Worm (Caenorhabditis elegans) whole organism, young adult: Measurements from ENCODE around the gene gop-1.

Experiments used
- F23B12.7 ChIP-seq: sonication (generic microtip); optimal IDR thresholded peaks from 2 replicates; lab custom pipeline; 2017; ENCODE audit warnings: missing genetic modification characterization, mild to moderate bottlenecking, missing compliant biosample characterization, antibody characterized with exemption, moderate library complexity; ENCODE audit not compliant: insufficient read depth
- Y53F4B.3 ChIP-seq: fragments of 200-800 bp; sonication (Bioruptor generic); IDR thresholded peaks from 2 replicates; pipeline ENCODE4 v1.3.6; 2022; ENCODE audit warnings: missing genetic modification reagents, missing genetic modification characterization, missing compliant biosample characterization
- Y56A3A.18 ChIP-seq: fragments of 200-800 bp; sonication (Bioruptor generic); IDR thresholded peaks from 2 replicates; pipeline ENCODE4 v1.3.6; 2022; ENCODE audit warnings: missing genetic modification reagents, missing genetic modification characterization, missing compliant biosample characterization
- Y79H2A.3 ChIP-seq: fragments of 200-800 bp; sonication (Bioruptor generic); conservative IDR thresholded peaks from 2 replicates; pipeline ENCODE4 v1.3.6; 2022; ENCODE audit warnings: missing genetic modification reagents, missing genetic modification characterization, missing compliant biosample characterization
- Y95B8A.8 ChIP-seq: fragments of 200-800 bp; sonication (Bioruptor generic); IDR thresholded peaks from 2 replicates; pipeline ENCODE4 v1.3.6; 2022; ENCODE audit warnings: missing genetic modification reagents, missing genetic modification characterization, missing compliant biosample characterization
- ZK185.1 ChIP-seq: sonication (generic microtip); optimal IDR thresholded peaks from 2 replicates; lab custom pipeline; 2016; ENCODE audit warnings: mild to moderate bottlenecking, missing genetic modification characterization, missing compliant biosample characterization; ENCODE audit not compliant: poor library complexity, severe bottlenecking
- ama-1 ChIP-seq, 3 experiments: fragments of 150-350 bp in 1 of 3; sonication (generic microtip) in 2 of 3; optimal IDR thresholded peaks; 2 replicates each; lab custom pipeline; 2014 to 2018; ENCODE audit warnings: missing biosample characterization in 2 of 3, missing genetic modification characterization in 2 of 3, missing genetic modification reagents in 2 of 3
- ceh-100 ChIP-seq: fragments of 200-800 bp; sonication (Bioruptor generic); IDR thresholded peaks from 2 replicates; pipeline ENCODE4 v1.3.6; 2022; ENCODE audit warnings: missing genetic modification reagents, missing genetic modification characterization, missing compliant biosample characterization
- ceh-27 ChIP-seq: fragments of 200-800 bp; sonication (Bioruptor generic); optimal IDR thresholded peaks from 2 replicates; lab custom pipeline; 2018; ENCODE audit warnings: mild to moderate bottlenecking, missing genetic modification characterization, moderate library complexity, missing compliant biosample characterization
- ceh-58 ChIP-seq: fragments of 200-800 bp; sonication (Bioruptor generic); IDR thresholded peaks from 2 replicates; pipeline ENCODE4 v1.3.6; 2022; ENCODE audit warnings: missing genetic modification characterization, missing compliant biosample characterization
- die-1 ChIP-seq: sonication (generic microtip); optimal IDR thresholded peaks from 2 replicates; lab custom pipeline; 2016; ENCODE audit warnings: missing genotype, mild to moderate bottlenecking, missing genetic modification characterization, missing compliant biosample characterization
- egrh-3 ChIP-seq: fragments of 200-800 bp; sonication (Bioruptor generic); IDR thresholded peaks from 2 replicates; pipeline ENCODE4 v1.3.6; 2022; ENCODE audit warnings: missing genetic modification reagents, missing genetic modification characterization, missing compliant biosample characterization
- him-1 ChIP-seq: sonication (generic microtip); optimal IDR thresholded peaks from 2 replicates; lab custom pipeline; 2016; ENCODE audit warnings: missing genotype, missing genetic modification reagents, missing genetic modification characterization, missing compliant biosample characterization
- hmg-1.2 ChIP-seq: fragments of 200-800 bp; sonication (Bioruptor generic); IDR thresholded peaks from 2 replicates; pipeline ENCODE4 v1.3.6; 2022; ENCODE audit warnings: missing genetic modification reagents, missing genetic modification characterization, missing compliant biosample characterization
- hrde-1 ChIP-seq: sonication (generic microtip); optimal IDR thresholded peaks from 2 replicates; lab custom pipeline; 2016; ENCODE audit warnings: missing genetic modification characterization, mild to moderate bottlenecking, missing compliant biosample characterization, moderate library complexity, missing genotype, missing genetic modification reagents, borderline replicate concordance
- lag-1 ChIP-seq: fragments of 200-800 bp; sonication (Bioruptor generic); IDR thresholded peaks from 2 replicates; pipeline ENCODE4 v1.3.6; 2022; ENCODE audit warnings: missing genetic modification reagents, missing genetic modification characterization, missing compliant biosample characterization
- let-607 ChIP-seq, 2 experiments: fragments of 200-800 bp in 1 of 2; sonication (Bioruptor generic) in 1 of 2; sonication (generic microtip) in 1 of 2; optimal IDR thresholded peaks; 2 replicates each; lab custom pipeline; 2016 to 2018; ENCODE audit warnings: mild to moderate bottlenecking in 2 of 2, missing compliant biosample characterization in 2 of 2, missing genetic modification characterization in 2 of 2, moderate library complexity in 2 of 2, missing genotype in 1 of 2
- lin-35 ChIP-seq, 3 experiments: fragments of 150-350 bp in 2 of 3; sonication (generic microtip) in 1 of 3; optimal IDR thresholded peaks; 2 replicates each; lab custom pipeline; 2014 to 2018; ENCODE audit warnings: missing biosample characterization in 3 of 3, missing genetic modification characterization in 3 of 3, missing genetic modification reagents in 3 of 3
- lir-1 ChIP-seq: fragments of 200-800 bp; sonication (Bioruptor generic); conservative IDR thresholded peaks from 2 replicates; pipeline ENCODE4 v1.3.6; 2022; ENCODE audit warnings: missing genetic modification reagents, missing genetic modification characterization, missing compliant biosample characterization
- lsl-1 ChIP-seq: fragments of 200-800 bp; sonication (Bioruptor generic); optimal IDR thresholded peaks from 2 replicates; lab custom pipeline; 2018; ENCODE audit warnings: mild to moderate bottlenecking, missing genetic modification characterization, moderate library complexity, missing compliant biosample characterization
- lsy-27 ChIP-seq: sonication (generic microtip); optimal IDR thresholded peaks from 2 replicates; lab custom pipeline; 2017; ENCODE audit warnings: missing genetic modification characterization, mild to moderate bottlenecking, missing compliant biosample characterization, antibody characterized with exemption, missing genotype, borderline replicate concordance; ENCODE audit not compliant: insufficient read depth
- madf-6 ChIP-seq: fragments of 200-800 bp; sonication (Bioruptor generic); IDR thresholded peaks from 2 replicates; pipeline ENCODE4 v1.3.6; 2022; ENCODE audit warnings: missing genetic modification reagents, missing genetic modification characterization, missing compliant biosample characterization
- mes-4 ChIP-seq: sonication (generic microtip); optimal IDR thresholded peaks from 2 replicates; lab custom pipeline; 2016; ENCODE audit warnings: missing genotype, missing genetic modification characterization, missing compliant biosample characterization
- nhr-179 ChIP-seq: sonication (generic microtip); optimal IDR thresholded peaks from 2 replicates; lab custom pipeline; 2016; ENCODE audit warnings: mild to moderate bottlenecking, missing genetic modification characterization, missing compliant biosample characterization
- nhr-27 ChIP-seq: fragments of 200-800 bp; sonication (Bioruptor generic); optimal IDR thresholded peaks from 2 replicates; lab custom pipeline; 2018; ENCODE audit warnings: mild to moderate bottlenecking, missing genetic modification characterization, moderate library complexity, missing compliant biosample characterization
- nhr-80 ChIP-seq: sonication (generic microtip); optimal IDR thresholded peaks from 2 replicates; lab custom pipeline; 2016; ENCODE audit warnings: missing genetic modification characterization, missing compliant biosample characterization
- nhr-90 ChIP-seq: sonication (generic microtip); optimal IDR thresholded peaks from 2 replicates; lab custom pipeline; 2016; ENCODE audit warnings: missing genotype, mild to moderate bottlenecking, missing genetic modification characterization, missing compliant biosample characterization
- rpc-1 ChIP-seq, 2 experiments: fragments of 150-350 bp in 1 of 2; sonication (generic microtip) in 1 of 2; optimal IDR thresholded peaks; 2 replicates each; lab custom pipeline; 2014 to 2018; ENCODE audit warnings: missing biosample characterization in 1 of 2, missing genetic modification characterization in 1 of 2, missing genetic modification reagents in 1 of 2, missing genotype in 1 of 2
- sdz-38 ChIP-seq: sonication (generic microtip); optimal IDR thresholded peaks from 2 replicates; lab custom pipeline; 2016; ENCODE audit warnings: missing genotype, missing genetic modification characterization, missing compliant biosample characterization
- sea-2 ChIP-seq: fragments of 200-800 bp; sonication (Bioruptor generic); IDR thresholded peaks from 2 replicates; pipeline ENCODE4 v1.3.6; 2022; ENCODE audit warnings: missing genetic modification characterization, missing compliant biosample characterization
- snpc-1.3 ChIP-seq: sonication (generic microtip); optimal IDR thresholded peaks from 2 replicates; lab custom pipeline; 2017; ENCODE audit warnings: missing genetic modification characterization, mild to moderate bottlenecking, missing compliant biosample characterization, antibody characterized with exemption, moderate library complexity, missing genotype, missing genetic modification reagents; ENCODE audit not compliant: insufficient read depth
- sptf-2 ChIP-seq: fragments of 200-800 bp; sonication (Bioruptor generic); optimal IDR thresholded peaks from 2 replicates; lab custom pipeline; 2018; ENCODE audit warnings: mild to moderate bottlenecking, missing genetic modification characterization, missing compliant biosample characterization
- tbx-9 ChIP-seq: sonication (generic microtip); optimal IDR thresholded peaks from 2 replicates; lab custom pipeline; 2016; ENCODE audit warnings: borderline replicate concordance, missing genetic modification characterization, inconsistent platforms, missing compliant biosample characterization
- ztf-26 ChIP-seq: sonication (generic microtip); optimal IDR thresholded peaks from 2 replicates; lab custom pipeline; 2017; ENCODE audit warnings: missing genetic modification characterization, missing compliant biosample characterization
- ztf-28 ChIP-seq: fragments of 200-800 bp; sonication (Bioruptor generic); IDR thresholded peaks from 2 replicates; pipeline ENCODE4 v1.3.6; 2022; ENCODE audit warnings: missing genetic modification reagents, missing genetic modification characterization, missing compliant biosample characterization

The gop-1 gene

ce11 chrIII:5264813-5265212 lies 10.6 kb downstream of the gop-1 start, which contains the start of gene gro-1:
TSS of gene gro-1 (plus strand) at chrIII:5265113.
- no peak for TF ChIP-seq lsl-1 (GFP tag; lab: Kevin White, UChicago)

DNA sequence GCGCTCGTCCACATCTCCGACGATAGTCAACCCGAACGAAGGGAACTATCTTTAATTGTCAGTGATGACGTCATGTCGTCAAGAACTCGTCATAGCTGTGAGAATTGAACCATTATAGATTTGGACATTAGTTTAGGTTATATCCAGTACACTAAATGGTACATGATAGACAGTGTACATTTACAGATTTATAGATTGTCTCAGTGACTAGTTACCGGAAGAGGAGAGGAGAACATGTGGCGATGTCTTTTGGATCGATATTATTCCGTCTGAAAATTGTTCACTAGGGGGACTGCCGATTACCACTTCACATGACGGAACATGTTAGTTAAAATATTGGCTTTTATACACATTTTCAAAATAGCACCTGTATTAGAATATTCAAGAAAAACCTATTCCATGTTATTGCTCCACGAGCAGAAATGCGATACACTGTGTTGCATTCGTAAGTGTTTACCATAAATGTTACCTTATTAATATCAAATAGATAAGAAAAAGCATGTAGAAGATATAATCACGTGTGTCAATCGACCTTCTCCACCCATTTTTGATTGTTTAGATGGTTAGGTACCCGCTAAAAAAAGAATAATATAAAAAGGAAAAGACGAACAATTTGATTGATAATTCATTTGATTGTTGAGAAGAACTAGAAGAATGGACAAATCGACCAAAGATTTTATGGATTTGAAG lies 13.1 kb downstream of the gop-1 start, which contains the start of gene ZC395.5:
TSS of gene ZC395.5 (plus strand) at position 632 of the 690 bp plus-strand sequence.
- TF ChIP-seq die-1 (tag; lab: Kevin White, UChicago) (no peak), nhr-90 (no peak), lsy-27 (tag; lab: Kevin White, UChicago) (no peak), madf-6 (GFP tag; lab: Robert Waterston, UW) (no peak), rpc-1 (optimal IDR thresholded peaks at IDR 0.05; lab: Kevin White, UChicago) (no peak), rpc-1 (tag; optimal IDR thresholded peaks at IDR 0.05; lab: Kevin White, UChicago) (peak; percentile 45), ceh-27 (peak; percentile 17), sdz-38 (no peak), F23B12.7 (tag; lab: Kevin White, UChicago) (no peak), egrh-3 (GFP tag; lab: Robert Waterston, UW) (no peak), lag-1 (GFP tag; lab: Robert Waterston, UW) (no peak), Y95B8A.8 (GFP tag; lab: Robert Waterston, UW) (no peak), snpc-1.3 (no peak), lin-35 (GFP tag; optimal IDR thresholded peaks at IDR 0.05; lab: Kevin White, UChicago) (peak in 1 of 3 experiments; percentile 31), Y53F4B.3 (no peak), nhr-80 (peak; percentile 17), tbx-9 (no peak), ceh-100 (no peak), hmg-1.2 (GFP tag; lab: Robert Waterston, UW) (no peak), ceh-58 (no peak), Y79H2A.3 (GFP tag; lab: Robert Waterston, UW) (no peak), him-1 (peak; percentile 4), nhr-27 (no peak), hrde-1 (no peak), nhr-179 (tag; lab: Kevin White, UChicago) (no peak), sea-2 (GFP tag; lab: Robert Waterston, UW) (no peak), ZK185.1 (no peak)

ce11 chrIII:5268486-5268885 lies 14.2 kb downstream of the gop-1 start:
- TF ChIP-seq ztf-26 (tag; lab: Kevin White, UChicago) (no peak), lir-1 (no peak), ama-1 (optimal IDR thresholded peaks at IDR 0.05; lab: Kevin White, UChicago) (no peak), ama-1 (GFP tag; optimal IDR thresholded peaks at IDR 0.05; lab: Kevin White, UChicago) (no peak), hrde-1 (no peak), sptf-2 (GFP tag; lab: Kevin White, UChicago) (no peak), lin-35 (GFP tag; optimal IDR thresholded peaks at IDR 0.05; lab: Kevin White, UChicago) (peak in 1 of 3 experiments; percentile 13), mes-4 (tag; lab: Kevin White, UChicago) (no peak), Y56A3A.18 (GFP tag; lab: Robert Waterston, UW) (no peak), ztf-28 (0 out of 2 replicates have a peak, but pooled peaks have one; percentile 0), let-607 (tag; optimal IDR thresholded peaks at IDR 0.05; lab: Kevin White, UChicago) (peak in 1 of 2 experiments; percentile 19)
